Worm (Caenorhabditis elegans) whole organism, early embryonic: ENCODE results near the gene dod-19.

Experiments used
- ama-1 ChIP-seq: fragments of 150-350 bp; optimal IDR thresholded peaks from 2 replicates; lab custom pipeline; 2014
- ceh-36 ChIP-seq: sonication (generic microtip); optimal IDR thresholded peaks from 2 replicates; lab custom pipeline; 2016; ENCODE audit warnings: missing genetic modification characterization, inconsistent platforms, missing compliant biosample characterization
- pes-1 ChIP-seq: fragments of 200-800 bp; sonication (Bioruptor generic); IDR thresholded peaks from 2 replicates; pipeline ENCODE4 v1.3.6; 2022; ENCODE audit warnings: missing genetic modification reagents, missing genetic modification characterization, missing compliant biosample characterization

ce11 chrV:412820-413219 is 1.7 kb downstream of the dod-19 start:
- TF ChIP-seq ceh-36 (tag; lab: Kevin White, UChicago): no peak
- no peak for TF ChIP-seq pes-1 (GFP tag; lab: Robert Waterston, UW)
- no peak for TF ChIP-seq ama-1 (lab: Kevin White, UChicago)
